Fruit fly (Drosophila melanogaster) whole organism, embryonic: ENCODE results near the gene CG14647.

Experiments
- Ada2b ChIP-seq: fragments of 200-800 bp; sonication (Bioruptor generic); IDR thresholded peaks from 2 replicates; pipeline ENCODE4 v1.3.6; 2022; ENCODE audit warnings: missing biosample characterization, missing genetic modification characterization
- Adf1 ChIP-seq: fragments of 200-800 bp; sonication (Bioruptor generic); IDR thresholded peaks from 2 replicates; pipeline ENCODE4 v1.3.6; 2022; ENCODE audit warnings: missing biosample characterization, missing genetic modification characterization
- Bdp1 ChIP-seq: fragments of 200-800 bp; sonication (Bioruptor generic); optimal IDR thresholded peaks from 3 replicates; lab custom pipeline; 2016; ENCODE audit warnings: missing biosample characterization, missing genetic modification characterization
- CG10209 ChIP-seq: fragments of 200-800 bp; sonication (Bioruptor generic); optimal IDR thresholded peaks from 3 replicates; lab custom pipeline; 2017; ENCODE audit warnings: missing biosample characterization, mild to moderate bottlenecking, missing genetic modification characterization, missing genetic modification reagents
- CG10979 ChIP-seq: fragments of 200-800 bp; sonication (Bioruptor generic); optimal IDR thresholded peaks from 2 replicates; lab custom pipeline; 2018; ENCODE audit warnings: missing biosample characterization, mild to moderate bottlenecking, missing genetic modification characterization, moderate library complexity
- CG11456 ChIP-seq: fragments of 200-800 bp; sonication (Bioruptor generic); IDR thresholded peaks from 3 replicates; pipeline ENCODE4 v1.3.6; 2022; ENCODE audit warnings: missing biosample characterization, missing genetic modification characterization
- CG11504 ChIP-seq: fragments of 200-800 bp; sonication (Bioruptor generic); optimal IDR thresholded peaks from 3 replicates; lab custom pipeline; 2019; ENCODE audit warnings: missing biosample characterization, mild to moderate bottlenecking, missing genetic modification characterization, moderate library complexity
- CG12104 ChIP-seq: fragments of 200-800 bp; sonication (Bioruptor generic); optimal IDR thresholded peaks from 3 replicates; lab custom pipeline; 2016; ENCODE audit warnings: missing biosample characterization, missing genetic modification characterization
- CG12659 ChIP-seq: fragments of 200-800 bp; sonication (Bioruptor generic); optimal IDR thresholded peaks from 3 replicates; lab custom pipeline; 2017; ENCODE audit warnings: mild to moderate bottlenecking, missing biosample characterization, missing genetic modification reagents, missing genetic modification characterization
- CG13894 ChIP-seq: fragments of 200-800 bp; sonication (Bioruptor generic); optimal IDR thresholded peaks from 3 replicates; lab custom pipeline; 2018; ENCODE audit warnings: missing biosample characterization, mild to moderate bottlenecking, missing genetic modification characterization, moderate library complexity
- CG14050 ChIP-seq: fragments of 200-800 bp; sonication (Bioruptor generic); IDR thresholded peaks from 3 replicates; pipeline ENCODE4 v1.3.6; 2022; ENCODE audit warnings: missing biosample characterization, missing genetic modification characterization
- CG16813 ChIP-seq: fragments of 200-800 bp; sonication (Bioruptor generic); IDR thresholded peaks from 3 replicates; pipeline ENCODE4 v1.3.6; 2022; ENCODE audit warnings: missing biosample characterization, missing genetic modification characterization; ENCODE audit not compliant: partially characterized antibody
- CG17829 ChIP-seq: fragments of 200-800 bp; optimal IDR thresholded peaks from 2 replicates; lab custom pipeline; 2019; ENCODE audit warnings: missing biosample characterization, mild to moderate bottlenecking, missing genetic modification characterization, moderate library complexity
- CG2199 ChIP-seq: fragments of 200-800 bp; sonication (Bioruptor generic); IDR thresholded peaks from 3 replicates; pipeline ENCODE4 v1.3.6; 2022; ENCODE audit warnings: missing biosample characterization, missing genetic modification characterization
- CG30020 ChIP-seq: fragments of 200-800 bp; optimal IDR thresholded peaks from 2 replicates; lab custom pipeline; 2019; ENCODE audit warnings: missing biosample characterization, mild to moderate bottlenecking, missing genetic modification characterization, moderate library complexity
- CG3163 ChIP-seq: fragments of 200-800 bp; sonication (Bioruptor generic); optimal IDR thresholded peaks from 3 replicates; lab custom pipeline; 2016; ENCODE audit warnings: missing biosample characterization, missing genetic modification characterization
- CG4707 ChIP-seq: fragments of 200-800 bp; sonication (Bioruptor generic); optimal IDR thresholded peaks from 2 replicates; lab custom pipeline; 2018; ENCODE audit warnings: missing biosample characterization, mild to moderate bottlenecking, missing genetic modification characterization, moderate library complexity
- CG4854 ChIP-seq: fragments of 200-800 bp; sonication (Bioruptor generic); optimal IDR thresholded peaks from 2 replicates; lab custom pipeline; 2016; ENCODE audit warnings: missing biosample characterization, missing genetic modification characterization, inconsistent platforms
- CG5953 ChIP-seq: fragments of 200-800 bp; sonication (Bioruptor generic); IDR thresholded peaks from 2 replicates; pipeline ENCODE4 v1.3.6; 2022; ENCODE audit warnings: missing biosample characterization, missing genetic modification characterization
- CG6683 ChIP-seq: fragments of 200-800 bp; sonication (Bioruptor generic); optimal IDR thresholded peaks from 2 replicates; lab custom pipeline; 2017; ENCODE audit warnings: missing biosample characterization, mild to moderate bottlenecking, missing genetic modification characterization, missing genetic modification reagents
- CG6689 ChIP-seq: fragments of 200-800 bp; sonication (Bioruptor generic); IDR thresholded peaks from 2 replicates; pipeline ENCODE4 v1.3.6; 2022; ENCODE audit warnings: missing biosample characterization, missing genetic modification characterization
- CG8388 ChIP-seq: fragments of 200-800 bp; sonication (Bioruptor generic); optimal IDR thresholded peaks from 2 replicates; lab custom pipeline; 2019; ENCODE audit warnings: missing biosample characterization, mild to moderate bottlenecking, missing genetic modification characterization, moderate library complexity
- CG9727 ChIP-seq: fragments of 200-800 bp; sonication (Bioruptor generic); optimal IDR thresholded peaks from 3 replicates; lab custom pipeline; 2017; ENCODE audit warnings: missing biosample characterization, mild to moderate bottlenecking, missing genetic modification characterization
- CTCF ChIP-seq: fragments of 200-800 bp; sonication (Bioruptor generic); optimal IDR thresholded peaks from 2 replicates; lab custom pipeline; 2017; ENCODE audit warnings: missing biosample characterization, mild to moderate bottlenecking, missing genetic modification characterization, moderate library complexity
- Dref ChIP-seq: fragments of 200-800 bp; sonication (Bioruptor generic); IDR thresholded peaks from 2 replicates; pipeline ENCODE4 v1.3.6; 2022; ENCODE audit warnings: missing biosample characterization, missing genetic modification characterization
- HLHmδ ChIP-seq: fragments of 200-800 bp; sonication (Bioruptor generic); optimal IDR thresholded peaks from 2 replicates; lab custom pipeline; 2018; ENCODE audit warnings: missing biosample characterization, mild to moderate bottlenecking, missing genetic modification characterization, moderate library complexity
- HmgZ ChIP-seq: fragments of 200-800 bp; sonication (Bioruptor generic); optimal IDR thresholded peaks from 2 replicates; lab custom pipeline; 2018; ENCODE audit warnings: missing biosample characterization, mild to moderate bottlenecking, missing genetic modification characterization
- Mrtf ChIP-seq: fragments of 200-800 bp; sonication (Bioruptor generic); IDR thresholded peaks from 3 replicates; pipeline ENCODE4 v1.3.6; 2022; ENCODE audit warnings: missing biosample characterization, missing genetic modification characterization
- Ravus ChIP-seq: fragments of 200-800 bp; sonication (Bioruptor generic); IDR thresholded peaks from 2 replicates; pipeline ENCODE4 v1.3.6; 2022; ENCODE audit warnings: missing biosample characterization, missing genetic modification characterization
- Side ChIP-seq: fragments of 200-800 bp; sonication (Bioruptor generic); optimal IDR thresholded peaks from 2 replicates; lab custom pipeline; 2016; ENCODE audit warnings: missing biosample characterization, missing genetic modification characterization
- Stat92E ChIP-seq, 3 experiments: fragments of >200 bp in 2 of 3; fragments of 200-800 bp in 1 of 3; sonication (Bioruptor generic) in 1 of 3; optimal IDR thresholded peaks; 2 replicates each; lab custom pipeline; 2017 to 2019; ENCODE audit warnings: missing biosample characterization in 3 of 3, missing genetic modification characterization in 3 of 3, mild to moderate bottlenecking in 1 of 3, moderate library complexity in 1 of 3
- Xrp1 ChIP-seq: fragments of 200-800 bp; sonication (Bioruptor generic); IDR thresholded peaks from 2 replicates; pipeline ENCODE4 v1.3.6; 2022; ENCODE audit warnings: missing biosample characterization, missing genetic modification characterization
- ash1 ChIP-seq: fragments of 200-800 bp; sonication (Bioruptor generic); optimal IDR thresholded peaks from 2 replicates; lab custom pipeline; 2018; ENCODE audit warnings: missing biosample characterization, mild to moderate bottlenecking, missing genetic modification characterization
- chif ChIP-seq, 2 experiments: fragments of 200-800 bp; sonication (Bioruptor generic); optimal IDR thresholded peaks; 3 replicates each; lab custom pipeline; 2016; ENCODE audit warnings: missing biosample characterization in 2 of 2, missing genetic modification characterization in 2 of 2
- en ChIP-seq: fragments of 200-800 bp; sonication (Bioruptor generic); optimal IDR thresholded peaks from 2 replicates; lab custom pipeline; 2016; ENCODE audit warnings: missing biosample characterization, missing genetic modification characterization
- fd64A ChIP-seq: fragments of 200-800 bp; sonication (Bioruptor generic); optimal IDR thresholded peaks from 3 replicates; lab custom pipeline; 2018; ENCODE audit warnings: missing biosample characterization, mild to moderate bottlenecking, missing genetic modification characterization
- ftz-f1 ChIP-seq: fragments of 200-800 bp; sonication (Bioruptor generic); optimal IDR thresholded peaks from 2 replicates; lab custom pipeline; 2016; ENCODE audit warnings: missing biosample characterization, missing genetic modification characterization
- gsb-n ChIP-seq: fragments of 200-800 bp; sonication (Bioruptor generic); optimal IDR thresholded peaks from 3 replicates; lab custom pipeline; 2018; ENCODE audit warnings: missing biosample characterization, mild to moderate bottlenecking, missing genetic modification characterization
- jing ChIP-seq: fragments of 200-800 bp; sonication (Bioruptor generic); optimal IDR thresholded peaks from 2 replicates; lab custom pipeline; 2018; ENCODE audit warnings: missing biosample characterization, mild to moderate bottlenecking, missing genetic modification characterization
- kay ChIP-seq: fragments of 200-800 bp; sonication (Bioruptor generic); optimal IDR thresholded peaks from 2 replicates; lab custom pipeline; 2016; ENCODE audit warnings: missing biosample characterization, missing genetic modification characterization
- klu ChIP-seq: fragments of 200-800 bp; sonication (Bioruptor generic); IDR thresholded peaks from 2 replicates; pipeline ENCODE4 v1.3.6; 2022; ENCODE audit warnings: missing biosample characterization, missing genetic modification characterization
- knrl ChIP-seq: fragments of 200-800 bp; sonication (Bioruptor generic); IDR thresholded peaks from 3 replicates; pipeline ENCODE4 v1.3.6; 2022; ENCODE audit warnings: missing biosample characterization, missing genetic modification characterization; ENCODE audit not compliant: partially characterized antibody
- lab ChIP-seq: fragments of 200-800 bp; sonication (Bioruptor generic); optimal IDR thresholded peaks from 3 replicates; lab custom pipeline; 2017; ENCODE audit warnings: missing biosample characterization, missing genetic modification characterization, mild to moderate bottlenecking, moderate library complexity, missing genetic modification reagents
- lov ChIP-seq, 2 experiments: fragments of 200-800 bp in 1 of 2; fragments of >200 bp in 1 of 2; sonication (Bioruptor generic) in 1 of 2; IDR thresholded peaks in 1 of 2; optimal IDR thresholded peaks in 1 of 2; 2 replicates in 1 of 2; 3 replicates in 1 of 2; pipeline versions ENCODE4 v1.3.6 to Lab custom; 2017 to 2022; ENCODE audit warnings: missing biosample characterization in 1 of 2, missing genetic modification characterization in 1 of 2
- otp ChIP-seq: fragments of 200-800 bp; sonication (Bioruptor generic); IDR thresholded peaks from 3 replicates; pipeline ENCODE4, ENCODE4 v1.3.6; 2022; ENCODE audit warnings: missing biosample characterization, missing genetic modification characterization
- sr ChIP-seq: fragments of 200-800 bp; sonication (Bioruptor generic); IDR thresholded peaks from 3 replicates; pipeline ENCODE4 v1.3.6; 2022; ENCODE audit warnings: missing biosample characterization, missing genetic modification characterization
- tap ChIP-seq: fragments of 200-800 bp; optimal IDR thresholded peaks from 3 replicates; lab custom pipeline; 2019; ENCODE audit warnings: missing biosample characterization, mild to moderate bottlenecking, missing genetic modification characterization, moderate library complexity
- unc-4 ChIP-seq: fragments of 200-800 bp; sonication (Bioruptor generic); IDR thresholded peaks from 2 replicates; pipeline ENCODE4 v1.3.6; 2022; ENCODE audit warnings: missing biosample characterization, missing genetic modification characterization; ENCODE audit not compliant: partially characterized antibody

CG14647 gene

DNA sequence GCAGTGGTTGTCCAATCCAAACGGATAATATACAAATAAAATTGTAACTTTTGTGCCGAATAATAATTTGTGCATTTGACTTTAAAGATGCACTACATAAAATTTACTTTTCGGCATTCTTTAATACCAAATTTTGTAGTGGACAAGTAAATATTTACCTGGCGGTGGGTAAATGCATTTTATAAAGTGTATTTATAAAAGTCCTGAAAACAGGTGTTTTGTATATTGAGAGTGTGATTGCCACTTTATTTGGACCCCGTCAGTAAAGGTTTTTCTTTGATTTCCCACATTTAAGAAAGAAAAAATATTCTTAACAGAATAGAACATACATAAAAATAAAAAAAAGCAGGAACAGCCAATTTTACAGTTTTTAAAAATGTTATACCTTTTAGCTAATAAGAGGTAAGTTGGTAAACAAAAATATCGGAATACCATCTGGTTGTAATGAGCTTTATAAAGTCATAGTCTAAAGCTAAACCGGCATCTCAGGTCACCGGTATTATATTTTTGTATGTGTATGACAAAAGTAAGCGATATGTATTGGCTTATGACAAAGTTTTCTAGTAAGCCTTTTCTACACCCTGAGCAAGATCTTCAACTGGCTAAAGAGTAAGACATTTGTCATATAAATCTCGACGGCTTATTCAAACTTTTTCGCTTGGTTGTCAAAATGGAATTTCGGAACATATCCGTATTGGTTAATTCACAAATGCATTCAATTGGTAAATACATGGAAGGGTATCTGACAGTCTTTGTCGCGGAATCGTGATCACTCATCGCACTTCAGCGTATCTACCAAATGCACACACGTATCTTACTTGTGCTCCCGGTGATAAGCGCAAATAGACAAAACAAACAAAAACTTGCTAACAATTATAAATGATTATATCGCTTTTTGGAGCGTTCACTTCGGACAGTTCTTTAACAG lies 5.4 kb upstream of the CG14647 start (continued):
- TF ChIP-seq CTCF (GFP tag; lab: Kevin White, UChicago) = peak; percentile 37
- peak; percentile 95 for TF ChIP-seq lab (GFP tag; lab: Kevin White, UChicago)
- TF ChIP-seq Bdp1 (GFP tag; lab: Kevin White, UChicago) = peak; percentile 68
- peak; percentile 73; the same call in 2 of the 3 replicates for TF ChIP-seq Mrtf (GFP tag; lab: Robert Waterston, UW)
- peak; percentile 91 for TF ChIP-seq CG11456
- TF ChIP-seq CG11504 (tag; lab: Kevin White, UChicago) = peak; percentile 92
- peak; percentile 52 for TF ChIP-seq CG4707 (GFP tag; lab: Kevin White, UChicago)
- TF ChIP-seq CG14050 (GFP tag; lab: Robert Waterston, UW) = peak; percentile 86
- TF ChIP-seq otp = peak; percentile 75; the same call in 2 of the 3 replicates
- TF ChIP-seq CG8388 (GFP tag; lab: Kevin White, UChicago) = peak; percentile 81
- TF ChIP-seq gsb-n (tag; lab: Kevin White, UChicago) = no peak
- TF ChIP-seq CG13894 (tag; lab: Kevin White, UChicago) = peak; percentile 68
- TF ChIP-seq sr = peak; percentile 58; the same call in 1 of the 3 replicates
- TF ChIP-seq lov (optimal IDR thresholded peaks at IDR 0.05; lab: Kevin White, UChicago) = no peak
- peak; percentile 88; the same call in 2 of the 3 replicates for TF ChIP-seq lov (GFP tag; IDR thresholded peaks at IDR 0.05; lab: Robert Waterston, UW)
- no peak for TF ChIP-seq jing
- TF ChIP-seq CG5953 (GFP tag; lab: Robert Waterston, UW) = peak; percentile 85
- peak; percentile 76 for TF ChIP-seq kay
- peak; percentile 88 for TF ChIP-seq CG10209 (GFP tag; lab: Kevin White, UChicago)
- TF ChIP-seq CG9727 = peak; percentile 82
- peak; percentile 88 for TF ChIP-seq CG12659 (GFP tag; lab: Kevin White, UChicago)
- no peak for TF ChIP-seq Stat92E (GFP tag; optimal IDR thresholded peaks at IDR 0.05; lab: Kevin White, UChicago)
- TF ChIP-seq CG6689 (GFP tag; lab: Robert Waterston, UW) = peak; percentile 86
- TF ChIP-seq Ravus (GFP tag; lab: Robert Waterston, UW) = peak; percentile 56
- TF ChIP-seq HmgZ (tag; lab: Kevin White, UChicago) = peak; percentile 92
- TF ChIP-seq en = peak; percentile 73
- peak; percentile 14 for TF ChIP-seq CG30020
- TF ChIP-seq CG4854 (GFP tag; lab: Kevin White, UChicago) = peak; percentile 80
- TF ChIP-seq CG10979 (tag; lab: Kevin White, UChicago) = peak; percentile 84
- TF ChIP-seq CG6683 (GFP tag; lab: Kevin White, UChicago) = peak; percentile 66
- peak; percentile 75 for TF ChIP-seq fd64A (GFP tag; lab: Kevin White, UChicago)
- TF ChIP-seq Dref (GFP tag; lab: Robert Waterston, UW) = 0 out of 2 replicates have a peak, but pooled peaks have one; percentile 17
- peak; percentile 62 for TF ChIP-seq CG3163 (GFP tag; lab: Kevin White, UChicago)
- peak; percentile 85 for TF ChIP-seq tap (tag; lab: Kevin White, UChicago)
- TF ChIP-seq chif (GFP tag; optimal IDR thresholded peaks at IDR 0.05; lab: Kevin White, UChicago) = peak; percentile 84
- peak; percentile 86 for TF ChIP-seq Ada2b (GFP tag; lab: Robert Waterston, UW)
- TF ChIP-seq CG17829 = peak; percentile 84
- TF ChIP-seq Side = peak; percentile 87
- TF ChIP-seq ash1 (GFP tag; lab: Kevin White, UChicago) = peak; percentile 4
- TF ChIP-seq HLHmδ = no peak
- TF ChIP-seq unc-4 = no peak
- peak; percentile 84 for TF ChIP-seq Xrp1 (GFP tag; lab: Robert Waterston, UW)
- peak; percentile 53 for TF ChIP-seq Adf1
- TF ChIP-seq knrl = no peak
- no peak for TF ChIP-seq ftz-f1
- no peak for TF ChIP-seq klu
- TF ChIP-seq CG16813 (GFP tag; lab: Robert Waterston, UW) = no peak
- peak; percentile 91; the same call in 2 of the 3 replicates for TF ChIP-seq CG2199 (GFP tag; lab: Robert Waterston, UW)
- peak; percentile 77 for TF ChIP-seq CG12104 (GFP tag; lab: Kevin White, UChicago)
